Fruit fly (Drosophila melanogaster) whole organism, pupa: ENCODE results near the gene CG42577.

Source experiments
- CG34367 ChIP-seq: fragments of 200-800 bp; sonication (Bioruptor generic); optimal IDR thresholded peaks from 2 replicates; lab custom pipeline; 2018; ENCODE audit warnings: missing biosample characterization, mild to moderate bottlenecking, missing genetic modification characterization
- D1 ChIP-seq: fragments of 200-800 bp; sonication (Bioruptor generic); optimal IDR thresholded peaks from 2 replicates; lab custom pipeline; 2018; ENCODE audit warnings: missing biosample characterization, mild to moderate bottlenecking, missing genetic modification characterization, moderate library complexity
- Pif1A ChIP-seq: fragments of 200-800 bp; sonication (Bioruptor generic); optimal IDR thresholded peaks from 3 replicates; lab custom pipeline; 2016; ENCODE audit warnings: missing biosample characterization, missing genetic modification characterization
- Pif1B ChIP-seq: fragments of 200-800 bp; sonication (Bioruptor generic); optimal IDR thresholded peaks from 3 replicates; lab custom pipeline; 2016; ENCODE audit warnings: missing biosample characterization, missing genetic modification characterization
- fd96Ca ChIP-seq: fragments of 200-800 bp; sonication (Bioruptor generic); IDR thresholded peaks from 3 replicates; pipeline ENCODE4 v1.3.6; 2022; ENCODE audit warnings: missing biosample characterization, missing genetic modification characterization

DNA sequence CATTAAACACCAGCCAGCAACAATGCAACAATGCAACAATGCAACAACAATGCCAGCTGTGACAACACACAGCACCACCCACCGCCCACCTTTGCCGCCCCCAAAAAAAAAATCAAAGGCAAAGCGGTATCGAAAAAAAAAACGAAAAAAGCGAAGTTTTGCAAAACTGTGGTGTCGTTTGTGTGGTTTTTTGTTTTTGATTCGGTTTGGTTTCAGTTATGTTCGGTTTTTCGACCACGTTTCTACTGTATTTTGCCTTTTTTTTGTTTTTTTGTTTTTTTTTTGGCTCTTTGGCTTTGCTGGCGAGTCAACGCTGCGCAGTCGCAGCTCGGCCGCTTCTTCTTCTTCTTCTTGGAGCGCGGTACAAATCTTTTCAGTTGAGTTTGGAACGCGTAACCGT lies 14.8 kb upstream of the CG42577 start, which contains the start of gene Peritrophin-A:
- TF ChIP-seq CG34367 (tag; lab: Kevin White, UChicago) (no peak), fd96Ca (GFP tag; lab: Robert Waterston, UW) (peak; percentile 67; the same call in 2 of the 3 replicates), Pif1B (GFP tag; lab: Kevin White, UChicago) (no peak), D1 (tag; lab: Kevin White, UChicago) (no peak), Pif1A (peak; percentile 30)
